Worm (Caenorhabditis elegans) whole organism, L2 larva: ENCODE measurements around the gene F55B11.6.

Experiments
- ama-1 ChIP-seq: fragments of 150-350 bp; optimal IDR thresholded peaks from 2 replicates; lab custom pipeline; 2018; ENCODE audit warnings: inconsistent platforms
- crh-2 ChIP-seq: sonication (generic microtip); optimal IDR thresholded peaks from 2 replicates; lab custom pipeline; 2017; ENCODE audit warnings: missing biosample characterization, missing genetic modification characterization
- elt-1 ChIP-seq: fragments of 150-350 bp; optimal IDR thresholded peaks from 2 replicates; lab custom pipeline; 2014; ENCODE audit warnings: missing biosample characterization, missing genetic modification characterization
- nhr-11 ChIP-seq: fragments of 150-350 bp; optimal IDR thresholded peaks from 2 replicates; lab custom pipeline; 2014; ENCODE audit warnings: missing biosample characterization, missing genetic modification characterization
- nhr-6 ChIP-seq: fragments of 150-350 bp; optimal IDR thresholded peaks from 2 replicates; lab custom pipeline; 2014; ENCODE audit warnings: missing biosample characterization, missing genetic modification characterization
- nhr-77 ChIP-seq: fragments of 150-350 bp; optimal IDR thresholded peaks from 2 replicates; lab custom pipeline; 2014; ENCODE audit warnings: missing biosample characterization, missing genetic modification characterization
- ztf-11 ChIP-seq: sonication (generic microtip); optimal IDR thresholded peaks from 2 replicates; lab custom pipeline; 2017; ENCODE audit warnings: missing biosample characterization, missing genetic modification characterization

- TF ChIP-seq ama-1 (no peak), nhr-77 (tag; lab: Kevin White, UChicago) (no peak), nhr-11 (tag; lab: Kevin White, UChicago) (no peak), nhr-6 (tag; lab: Kevin White, UChicago) (no peak), ztf-11 (tag; lab: Kevin White, UChicago) (no peak), elt-1 (tag; lab: Kevin White, UChicago) (no peak), crh-2 (tag; lab: Kevin White, UChicago) (peak; percentile 84)
These were observed 13.8 kb upstream of the F55B11.6 start, which contains the start of gene F55B11.4 for ce11 chrIV:14430853-14431252.
